Fruit fly (Drosophila melanogaster) S2 (cell line): Measurements from ENCODE around the gene CG10616.

Experiments
- CG8478 ChIP-seq: fragments of >200 bp; optimal IDR thresholded peaks from 2 replicates; lab custom pipeline; 2018
- CTCF ChIP-seq, 2 experiments: fragments of >200 bp; optimal IDR thresholded peaks; 2 replicates each; lab custom pipeline; 2018

DNA sequence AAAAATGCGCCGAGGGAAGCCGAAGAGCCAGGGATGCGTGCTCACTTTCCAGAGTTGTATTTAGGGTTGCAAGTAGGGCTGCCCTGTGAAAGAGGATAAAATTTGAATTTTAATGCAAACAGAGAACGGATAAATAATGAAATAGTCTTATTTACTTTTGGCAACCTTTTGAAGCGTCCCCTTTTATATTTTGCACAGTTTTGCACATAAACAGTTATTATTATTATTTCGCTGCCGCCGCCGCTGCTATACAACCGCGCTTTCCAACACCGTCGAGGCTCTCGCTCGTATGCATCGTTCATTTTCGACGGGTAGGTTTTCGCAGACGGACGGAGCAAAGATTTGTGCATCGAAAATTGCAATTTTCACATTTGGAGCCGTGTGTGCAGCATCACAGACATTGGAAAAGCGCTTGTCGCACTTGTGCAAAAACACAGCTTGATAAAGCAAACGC lies 43.3 kb downstream of the CG10616 start, which contains the start of the genes sti and tral:
- TF ChIP-seq CG8478 (lab: Kevin White, UChicago) (no peak), CTCF (optimal IDR thresholded peaks at IDR 0.05; lab: Kevin White, UChicago) (no peak)
